Fruit fly (Drosophila melanogaster): ENCODE results near the gene CG14137.
A peak's percentile ranks its signal among the peaks of the same experiment; 100 is the strongest.

Gene CG14137

dm6 chr3L:11609153-11609809 lies 9.4 kb upstream of the CG14137 start, which contains the start of gene Duba (continued):
- no peak for TF ChIP-seq dmrt11E (tag; optimal IDR thresholded peaks at IDR 0.05)
- peak; percentile 95 for TF ChIP-seq CG30020 (tag; optimal IDR thresholded peaks at IDR 0.05)
- TF ChIP-seq CG13296 (GFP tag; optimal IDR thresholded peaks at IDR 0.05) = no peak
- TF ChIP-seq CoRest (tag; optimal IDR thresholded peaks at IDR 0.05) = peak; percentile 51
- TF ChIP-seq CG1647 (GFP tag; optimal IDR thresholded peaks at IDR 0.05) = no peak
- peak; percentile 39 for TF ChIP-seq CG12659 (GFP tag; optimal IDR thresholded peaks at IDR 0.05)
- TF ChIP-seq grn (GFP tag; optimal IDR thresholded peaks at IDR 0.05) = no peak
- TF ChIP-seq phol (tag; optimal IDR thresholded peaks at IDR 0.05) = peak; percentile 47
- no peak for TF ChIP-seq Sox100B (GFP tag; optimal IDR thresholded peaks at IDR 0.05)
- peak; percentile 27; the same call in 1 of the 2 replicates for TF ChIP-seq MBD-R2 (GFP tag; IDR thresholded peaks at IDR 0.05)
- TF ChIP-seq D (optimal IDR thresholded peaks at IDR 0.05) = no peak
- TF ChIP-seq D (GFP tag; optimal IDR thresholded peaks at IDR 0.05) = no peak
- peak; percentile 36 for TF ChIP-seq Ets97D (GFP tag; optimal IDR thresholded peaks at IDR 0.05)
- no peak for TF ChIP-seq unc-4 (GFP tag; IDR thresholded peaks at IDR 0.05; ENCODE audit: partially characterized antibody)
- no peak for TF ChIP-seq eve (GFP tag; optimal IDR thresholded peaks at IDR 0.05)
- peak; percentile 8 for TF ChIP-seq YL-1 (GFP tag; optimal IDR thresholded peaks at IDR 0.05)
- TF ChIP-seq Ada2b (GFP tag; IDR thresholded peaks at IDR 0.05) = no peak
- TF ChIP-seq BtbVII (GFP tag; optimal IDR thresholded peaks at IDR 0.05) = no peak
- TF ChIP-seq Ets65A (GFP tag) = peak; percentile 40
- no peak for TF ChIP-seq CG4360 (GFP tag; IDR thresholded peaks at IDR 0.05)
- TF ChIP-seq CG4617 (GFP tag; optimal IDR thresholded peaks at IDR 0.05; ENCODE audit: borderline replicate concordance) = peak; percentile 97
- peak; percentile 99 for TF ChIP-seq stwl (tag; optimal IDR thresholded peaks at IDR 0.05)
- no peak for TF ChIP-seq Jarid2 (GFP tag; optimal IDR thresholded peaks at IDR 0.05)
- TF ChIP-seq CG2116 (GFP tag; optimal IDR thresholded peaks at IDR 0.05) = peak; percentile 89
- no peak for TF ChIP-seq ranshi (GFP tag; IDR thresholded peaks at IDR 0.05)
- peak; percentile 39 for TF ChIP-seq BEAF-32 (GFP tag; optimal IDR thresholded peaks at IDR 0.05)
- peak; percentile 67 for TF ChIP-seq nmo (GFP tag; optimal IDR thresholded peaks at IDR 0.05)
- TF ChIP-seq CG32532 (GFP tag; IDR thresholded peaks at IDR 0.05) = peak; percentile 11; the same call in 1 of the 2 replicates
- no peak for TF ChIP-seq bab2 (GFP tag; optimal IDR thresholded peaks at IDR 0.05)
- no peak for TF ChIP-seq CG4328 (GFP tag; optimal IDR thresholded peaks at IDR 0.05)
- no peak for TF ChIP-seq Sin3A (optimal IDR thresholded peaks at IDR 0.05)
- TF ChIP-seq en (GFP tag; optimal IDR thresholded peaks at IDR 0.05) = no peak
- TF ChIP-seq pfk (GFP tag; optimal IDR thresholded peaks at IDR 0.05) = peak; percentile 91
- TF ChIP-seq ind (GFP tag; optimal IDR thresholded peaks at IDR 0.05) = no peak
- TF ChIP-seq CG6791 (GFP tag; IDR thresholded peaks at IDR 0.05; ENCODE audit: partially characterized antibody) = peak; percentile 29; the same call in 1 of the 3 replicates
- no peak for TF ChIP-seq Gsc (GFP tag; IDR thresholded peaks at IDR 0.05)
- peak; percentile 84 for TF ChIP-seq CG7357 (GFP tag; IDR thresholded peaks at IDR 0.05)
- TF ChIP-seq emc (GFP tag; optimal IDR thresholded peaks at IDR 0.05) = no peak
- no peak for TF ChIP-seq dmrt99B (tag; optimal IDR thresholded peaks at IDR 0.05)
- no peak for TF ChIP-seq psq (GFP tag; optimal IDR thresholded peaks at IDR 0.05)
- no peak for TF ChIP-seq CG8944 (GFP tag; optimal IDR thresholded peaks at IDR 0.05)
- TF ChIP-seq zen2 (GFP tag; IDR thresholded peaks at IDR 0.05; ENCODE audit: partially characterized antibody) = no peak
- no peak for TF ChIP-seq CG17568 (GFP tag; optimal IDR thresholded peaks at IDR 0.05)
- TF ChIP-seq CG15696 (tag; optimal IDR thresholded peaks at IDR 0.05) = no peak
- TF ChIP-seq zf30C (GFP tag; optimal IDR thresholded peaks at IDR 0.05) = no peak
- TF ChIP-seq CG16813 (GFP tag; IDR thresholded peaks at IDR 0.05; ENCODE audit: partially characterized antibody) = 0 out of 3 replicates have a peak, but pooled peaks have one; percentile 20

Data from whole organism, embryonic.